Fruit fly (Drosophila melanogaster): Measurements from ENCODE around the gene if.
A peak's percentile ranks its signal among the peaks of the same experiment; 100 is the strongest.

if gene

dm6 chrX:16751579-16752156, 31.6 kb downstream of the if start, which contains the start of gene goe (continued):
- TF ChIP-seq Taf1 (GFP tag; IDR thresholded peaks at IDR 0.05) (peak; percentile 38; the same call in 1 of the 2 replicates), CG4707 (GFP tag; optimal IDR thresholded peaks at IDR 0.05) (peak; percentile 63), btn (GFP tag; optimal IDR thresholded peaks at IDR 0.05) (peak; percentile 57), fu2 (GFP tag; optimal IDR thresholded peaks at IDR 0.05) (peak; percentile 87), CG8944 (GFP tag; optimal IDR thresholded peaks at IDR 0.05) (peak; percentile 85), Dad (GFP tag; optimal IDR thresholded peaks at IDR 0.05) (peak; percentile 90), hth (optimal IDR thresholded peaks at IDR 0.05) (no peak), sr (GFP tag; IDR thresholded peaks at IDR 0.05) (peak; percentile 73; the same call in 2 of the 3 replicates), Ravus (GFP tag; IDR thresholded peaks at IDR 0.05) (peak; percentile 2; the same call in 1 of the 2 replicates), Ptx1 (GFP tag; IDR thresholded peaks at IDR 0.05) (peak; percentile 72), CG13894 (tag; optimal IDR thresholded peaks at IDR 0.05) (peak; percentile 70), bowl (GFP tag; IDR thresholded peaks at IDR 0.05) (peak; percentile 62; the same call in 1 of the 2 replicates), CG8388 (GFP tag; optimal IDR thresholded peaks at IDR 0.05) (peak; percentile 64), da (GFP tag; optimal IDR thresholded peaks at IDR 0.05) (peak; percentile 75), gro (GFP tag; optimal IDR thresholded peaks at IDR 0.05) (peak; percentile 94), zf30C (GFP tag; optimal IDR thresholded peaks at IDR 0.05) (no peak), ara (GFP tag; IDR thresholded peaks at IDR 0.05) (peak; percentile 67), dm (GFP tag; optimal IDR thresholded peaks at IDR 0.05) (peak; percentile 87), hbn (GFP tag; IDR thresholded peaks at IDR 0.05; ENCODE audit: partially characterized antibody) (peak; percentile 87), Sry-β (GFP tag; optimal IDR thresholded peaks at IDR 0.05) (peak; percentile 26), prd (optimal IDR thresholded peaks at IDR 0.05) (no peak), prd (GFP tag; IDR thresholded peaks at IDR 0.05) (peak; percentile 73), CG3281 (GFP tag; optimal IDR thresholded peaks at IDR 0.05) (peak; percentile 77), crc (GFP tag; optimal IDR thresholded peaks at IDR 0.05) (peak; percentile 59), jing (GFP tag; optimal IDR thresholded peaks at IDR 0.05) (peak; percentile 2), HLH54F (GFP tag; optimal IDR thresholded peaks at IDR 0.05) (peak; percentile 83), Drgx (GFP tag; IDR thresholded peaks at IDR 0.05) (peak; percentile 61), rib (GFP tag; IDR thresholded peaks at IDR 0.05) (no peak; the same call in 1 of the 2 replicates), CG6765 (GFP tag; optimal IDR thresholded peaks at IDR 0.05) (peak; percentile 76), PHDP (tag; optimal IDR thresholded peaks at IDR 0.05) (peak; percentile 79), crp (GFP tag; optimal IDR thresholded peaks at IDR 0.05) (peak in 1 of 2 experiments; percentile 44), nau (GFP tag; optimal IDR thresholded peaks at IDR 0.05) (peak; percentile 17), sisA (GFP tag; IDR thresholded peaks at IDR 0.05) (peak; percentile 72), Neu2 (GFP tag; optimal IDR thresholded peaks at IDR 0.05; ENCODE audit: borderline replicate concordance) (peak; percentile 30), CG6854 (GFP tag; optimal IDR thresholded peaks at IDR 0.05) (peak; percentile 50), zfh1 (GFP tag; IDR thresholded peaks at IDR 0.05) (peak; percentile 82), repo (GFP tag; optimal IDR thresholded peaks at IDR 0.05) (peak; percentile 69), CG10267 (tag; optimal IDR thresholded peaks at IDR 0.05) (peak; percentile 62), Dref (GFP tag; IDR thresholded peaks at IDR 0.05) (peak; percentile 65), CG2712 (tag; optimal IDR thresholded peaks at IDR 0.05) (peak; percentile 53), dati (GFP tag; IDR thresholded peaks at IDR 0.05) (peak; percentile 43; the same call in 1 of the 2 replicates), phol (tag; optimal IDR thresholded peaks at IDR 0.05) (peak; percentile 75), insv (GFP tag; optimal IDR thresholded peaks at IDR 0.05) (peak in 1 of 2 experiments; percentile 78), croc (GFP tag; conservative IDR thresholded peaks at IDR 0.05) (peak; percentile 59; the same call in 2 of the 3 replicates), NC2β (GFP tag; optimal IDR thresholded peaks at IDR 0.05) (peak; percentile 91), Chrac-16 (GFP tag; optimal IDR thresholded peaks at IDR 0.05) (peak; percentile 76), run (tag; optimal IDR thresholded peaks at IDR 0.05) (peak; percentile 53), fd64A (GFP tag; optimal IDR thresholded peaks at IDR 0.05) (no peak), CG9609 (GFP tag; optimal IDR thresholded peaks at IDR 0.05) (peak; percentile 87), CG17912 (GFP tag; optimal IDR thresholded peaks at IDR 0.05) (peak; percentile 91), mam (GFP tag; optimal IDR thresholded peaks at IDR 0.05) (peak; percentile 89)
